Fruit fly (Drosophila melanogaster): ENCODE results near the gene eff.

eff gene

DNA sequence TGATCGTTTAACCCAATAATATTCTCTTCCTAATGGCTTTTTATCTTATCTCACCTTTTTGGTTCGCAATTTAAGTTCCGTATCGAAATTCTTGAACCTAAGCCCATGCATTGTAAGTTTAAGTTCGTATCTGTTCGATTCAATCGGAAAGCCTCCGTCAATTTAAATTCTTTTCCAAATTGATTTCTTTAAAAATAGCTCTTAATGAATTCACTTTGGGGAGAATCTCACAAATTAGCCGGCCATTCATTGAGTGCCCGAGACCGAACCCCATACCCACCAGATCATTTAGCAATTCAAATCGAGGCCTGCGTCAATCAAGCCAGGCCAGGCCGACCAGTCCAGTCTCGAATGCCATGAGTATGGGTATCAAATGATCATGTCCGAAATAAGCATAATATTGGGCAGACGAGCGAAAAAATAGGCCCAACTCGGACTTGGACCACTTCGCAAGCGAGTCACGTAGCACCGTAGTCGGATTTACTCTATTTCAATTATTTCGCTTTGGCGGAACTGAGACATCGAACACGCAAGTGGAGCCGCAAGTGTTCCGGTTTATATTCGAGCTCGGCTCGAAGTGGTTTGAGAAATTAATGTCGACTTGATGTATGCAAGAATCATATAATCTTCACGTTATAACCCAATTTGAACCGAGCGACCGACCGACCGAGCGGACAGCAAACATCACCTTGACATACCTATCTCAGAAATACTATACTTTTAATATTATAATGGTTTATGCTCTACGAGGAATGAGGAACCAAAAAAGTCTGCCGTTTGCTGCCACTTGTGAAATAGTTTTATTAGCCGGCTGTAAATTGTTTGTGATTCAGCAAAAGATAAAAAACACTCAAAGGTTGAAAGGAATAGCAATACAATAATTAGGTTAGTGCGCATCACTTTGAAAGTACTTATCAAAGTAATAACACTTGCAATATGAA is 33.1 kb downstream of the eff start (continued):
- TF ChIP-seq jigr1 (GFP tag; IDR thresholded peaks at IDR 0.05) (no peak), TFAM (GFP tag; optimal IDR thresholded peaks at IDR 0.05) (no peak), vvl (GFP tag; IDR thresholded peaks at IDR 0.05) (peak; percentile 86; the same call in 1 of the 2 replicates), CG4730 (GFP tag; IDR thresholded peaks at IDR 0.05) (no peak), grn (GFP tag; optimal IDR thresholded peaks at IDR 0.05) (peak; percentile 30), CG9932 (GFP tag; IDR thresholded peaks at IDR 0.05) (peak; percentile 20; the same call in 1 of the 2 replicates), Eip74EF (GFP tag; optimal IDR thresholded peaks at IDR 0.05) (peak in 1 of 2 experiments; percentile 74), lola (GFP tag; optimal IDR thresholded peaks at IDR 0.05) (no peak), nom (GFP tag; optimal IDR thresholded peaks at IDR 0.05) (no peak), so (GFP tag; IDR thresholded peaks at IDR 0.05) (no peak), Med (GFP tag) (peak; percentile 70), CG12769 (tag; optimal IDR thresholded peaks at IDR 0.05) (peak; percentile 36), Ravus (GFP tag; IDR thresholded peaks at IDR 0.05) (no peak), BtbVII (GFP tag; optimal IDR thresholded peaks at IDR 0.05) (no peak), ems (GFP tag; optimal IDR thresholded peaks at IDR 0.05) (no peak), CG10274 (GFP tag; optimal IDR thresholded peaks at IDR 0.05) (no peak), grau (tag; optimal IDR thresholded peaks at IDR 0.05) (no peak), CG8290 (GFP tag; optimal IDR thresholded peaks at IDR 0.05) (no peak), CG8290 (tag; optimal IDR thresholded peaks at IDR 0.05) (peak in 1 of 2 experiments; percentile 57), CG15269 (tag; optimal IDR thresholded peaks at IDR 0.05) (peak; percentile 28), CG15073 (GFP tag; optimal IDR thresholded peaks at IDR 0.05) (no peak), CG17568 (GFP tag; optimal IDR thresholded peaks at IDR 0.05) (peak; percentile 2), CG1832 (GFP tag; optimal IDR thresholded peaks at IDR 0.05) (no peak), Vsx1 (GFP tag; optimal IDR thresholded peaks at IDR 0.05) (peak; percentile 33), CG32532 (GFP tag; IDR thresholded peaks at IDR 0.05) (peak; percentile 36; the same call in 1 of the 2 replicates), Xrp1 (GFP tag; IDR thresholded peaks at IDR 0.05) (no peak), CG11504 (tag; optimal IDR thresholded peaks at IDR 0.05) (no peak), Mad (GFP tag; optimal IDR thresholded peaks at IDR 0.05) (no peak)

DNA sequence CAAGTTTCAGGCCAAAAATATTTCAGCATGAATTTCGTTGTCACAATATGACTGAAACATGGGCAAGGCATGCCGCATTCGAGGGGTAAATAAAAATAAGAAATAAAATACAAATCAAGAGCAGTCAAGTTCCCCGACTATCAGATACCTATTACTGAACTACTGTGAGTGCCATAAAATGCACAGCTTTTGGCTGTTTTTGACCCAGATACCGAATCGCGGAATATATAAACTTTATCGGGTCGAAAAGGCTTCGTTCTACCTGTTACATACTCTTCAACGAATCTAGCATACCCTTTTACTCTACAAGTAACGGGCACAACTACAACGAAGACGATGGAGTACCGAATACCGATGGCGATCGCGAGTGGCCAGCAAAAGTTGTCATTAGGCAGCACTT is 34.3 kb downstream of the eff start:
- TF ChIP-seq Dref (GFP tag; IDR thresholded peaks at IDR 0.05) = no peak
- TF ChIP-seq jumu (GFP tag; optimal IDR thresholded peaks at IDR 0.05) = peak; percentile 37
- TF ChIP-seq nom (GFP tag; optimal IDR thresholded peaks at IDR 0.05) = no peak
- TF ChIP-seq CG2202 (tag; optimal IDR thresholded peaks at IDR 0.05) = no peak
- TF ChIP-seq CG10321 (GFP tag; IDR thresholded peaks at IDR 0.05) = 0 out of 2 replicates have a peak, but pooled peaks have one; percentile 31
- no peak for TF ChIP-seq CG12071 (GFP tag; optimal IDR thresholded peaks at IDR 0.05)
- TF ChIP-seq Rx (GFP tag; IDR thresholded peaks at IDR 0.05) = peak; percentile 62
- TF ChIP-seq CG15269 (tag; optimal IDR thresholded peaks at IDR 0.05) = peak; percentile 65
- TF ChIP-seq CG17361 (GFP tag; IDR thresholded peaks at IDR 0.05) = peak; percentile 43; the same call in 1 of the 3 replicates
- TF ChIP-seq fru (optimal IDR thresholded peaks at IDR 0.05) = no peak
- peak; percentile 22 for TF ChIP-seq shn (GFP tag; optimal IDR thresholded peaks at IDR 0.05)
- peak; percentile 25 for TF ChIP-seq Bteb2 (GFP tag; optimal IDR thresholded peaks at IDR 0.05)
- TF ChIP-seq en (GFP tag; optimal IDR thresholded peaks at IDR 0.05) = peak; percentile 33
- peak; percentile 52 for TF ChIP-seq her (GFP tag; optimal IDR thresholded peaks at IDR 0.05)
- no peak for TF ChIP-seq disco-r (GFP tag; optimal IDR thresholded peaks at IDR 0.05)
- no peak for TF ChIP-seq CG5245 (GFP tag; optimal IDR thresholded peaks at IDR 0.05)
- TF ChIP-seq tna (GFP tag; IDR thresholded peaks at IDR 0.05; ENCODE audit: partially characterized antibody) = peak; percentile 86
- TF ChIP-seq grn (GFP tag; optimal IDR thresholded peaks at IDR 0.05) = no peak
- TF ChIP-seq CG7963 (GFP tag; IDR thresholded peaks at IDR 0.05; ENCODE audit: partially characterized antibody) = peak; percentile 62
- peak; percentile 57 for TF ChIP-seq Scr (GFP tag; IDR thresholded peaks at IDR 0.05; ENCODE audit: partially characterized antibody)
- peak; percentile 10 for TF ChIP-seq CG12236 (GFP tag; optimal IDR thresholded peaks at IDR 0.05)
- peak; percentile 56 for TF ChIP-seq sens-2 (GFP tag; IDR thresholded peaks at IDR 0.05)
- TF ChIP-seq CG11560 (tag; IDR thresholded peaks at IDR 0.05) = peak; percentile 49; the same call in 2 of the 3 replicates
- no peak for TF ChIP-seq gcm (GFP tag; optimal IDR thresholded peaks at IDR 0.05)

All from whole organism, embryonic.